Worm (Caenorhabditis elegans) whole organism, mixed stage, embryonic: ENCODE data around the gene F26F12.8.

Experiments used
- M03D4.4 ChIP-seq: sonication (generic microtip); optimal IDR thresholded peaks from 2 replicates; lab custom pipeline; 2017; ENCODE audit warnings: mild to moderate bottlenecking, missing genetic modification characterization, missing compliant biosample characterization
- bed-3 ChIP-seq: fragments of 200-800 bp; sonication (Bioruptor generic); optimal IDR thresholded peaks from 3 replicates; lab custom pipeline; 2018; ENCODE audit warnings: mild to moderate bottlenecking, missing genetic modification characterization, moderate library complexity, missing compliant biosample characterization
- blmp-1 ChIP-seq: fragments of 150-350 bp; optimal IDR thresholded peaks from 2 replicates; lab custom pipeline; 2014; ENCODE audit warnings: missing biosample characterization, missing genetic modification characterization
- ceh-39 ChIP-seq: fragments of 150-350 bp; optimal IDR thresholded peaks from 2 replicates; lab custom pipeline; 2014; ENCODE audit warnings: missing biosample characterization, missing genetic modification characterization
- ceh-43 ChIP-seq: fragments of 200-800 bp; sonication (Bioruptor generic); optimal IDR thresholded peaks from 2 replicates; lab custom pipeline; 2018; ENCODE audit warnings: mild to moderate bottlenecking, missing genetic modification characterization, moderate library complexity, missing compliant biosample characterization
- ceh-83 ChIP-seq: fragments of 200-800 bp; sonication (Bioruptor generic); optimal IDR thresholded peaks from 2 replicates; lab custom pipeline; 2018; ENCODE audit warnings: mild to moderate bottlenecking, missing genetic modification characterization, missing compliant biosample characterization
- ces-1 ChIP-seq: fragments of 150-350 bp; optimal IDR thresholded peaks from 2 replicates; lab custom pipeline; 2014; ENCODE audit warnings: missing biosample characterization, missing genetic modification reagents, missing genetic modification characterization
- cnd-1 ChIP-seq: fragments of 200-800 bp; sonication (Bioruptor generic); optimal IDR thresholded peaks from 2 replicates; lab custom pipeline; 2018; ENCODE audit warnings: mild to moderate bottlenecking, missing genetic modification characterization, missing compliant biosample characterization
- drap-1 ChIP-seq: fragments of 200-800 bp; sonication (Bioruptor generic); optimal IDR thresholded peaks from 3 replicates; lab custom pipeline; 2018; ENCODE audit warnings: mild to moderate bottlenecking, missing genetic modification characterization, missing compliant biosample characterization
- elt-1 ChIP-seq: sonication (generic microtip); optimal IDR thresholded peaks from 2 replicates; lab custom pipeline; 2017; ENCODE audit warnings: missing genetic modification characterization, mild to moderate bottlenecking, missing compliant biosample characterization, antibody characterized with exemption, moderate library complexity, borderline replicate concordance; ENCODE audit not compliant: insufficient read depth
- elt-3 ChIP-seq: fragments of 150-350 bp; optimal IDR thresholded peaks from 2 replicates; lab custom pipeline; 2014; ENCODE audit warnings: missing biosample characterization, missing genetic modification characterization
- flh-1 ChIP-seq: fragments of 200-800 bp; sonication (Bioruptor generic); optimal IDR thresholded peaks from 2 replicates; lab custom pipeline; 2018; ENCODE audit warnings: mild to moderate bottlenecking, missing genetic modification characterization, moderate library complexity, missing compliant biosample characterization
- ham-2 ChIP-seq: fragments of 200-800 bp; sonication (Bioruptor generic); optimal IDR thresholded peaks from 2 replicates; lab custom pipeline; 2018; ENCODE audit warnings: mild to moderate bottlenecking, missing genetic modification characterization, missing compliant biosample characterization
- hlh-1 ChIP-seq: fragments of 150-350 bp; optimal IDR thresholded peaks from 2 replicates; lab custom pipeline; 2014; ENCODE audit warnings: missing biosample characterization, missing genetic modification reagents, missing genetic modification characterization
- lin-32 ChIP-seq: fragments of 200-800 bp; sonication (Bioruptor generic); optimal IDR thresholded peaks from 2 replicates; lab custom pipeline; 2018; ENCODE audit warnings: mild to moderate bottlenecking, missing genetic modification characterization, missing compliant biosample characterization
- mab-5 ChIP-seq: fragments of 150-350 bp; optimal IDR thresholded peaks from 2 replicates; lab custom pipeline; 2014; ENCODE audit warnings: missing biosample characterization, missing genetic modification characterization
- mep-1 ChIP-seq: fragments of 150-350 bp; optimal IDR thresholded peaks from 2 replicates; lab custom pipeline; 2017; ENCODE audit warnings: missing biosample characterization, missing genetic modification reagents, missing genetic modification characterization, inconsistent platforms
- mls-2 ChIP-seq: sonication (generic microtip); optimal IDR thresholded peaks from 2 replicates; lab custom pipeline; 2016; ENCODE audit warnings: mild to moderate bottlenecking, missing genetic modification characterization, moderate library complexity, missing compliant biosample characterization
- nhr-12 ChIP-seq: fragments of 150-350 bp; optimal IDR thresholded peaks from 2 replicates; lab custom pipeline; 2014; ENCODE audit warnings: missing biosample characterization, missing genetic modification characterization
- nhr-2 ChIP-seq: fragments of 150-350 bp; optimal IDR thresholded peaks from 2 replicates; lab custom pipeline; 2014; ENCODE audit warnings: missing biosample characterization, missing genetic modification characterization
- nhr-237 ChIP-seq: fragments of 150-350 bp; optimal IDR thresholded peaks from 2 replicates; lab custom pipeline; 2014; ENCODE audit warnings: missing biosample characterization, missing genetic modification characterization
- nhr-28 ChIP-seq: fragments of 150-350 bp; optimal IDR thresholded peaks from 2 replicates; lab custom pipeline; 2014; ENCODE audit warnings: missing biosample characterization, missing genetic modification characterization
- nhr-76 ChIP-seq: sonication (generic microtip); optimal IDR thresholded peaks from 2 replicates; lab custom pipeline; 2017; ENCODE audit warnings: missing biosample characterization, missing genetic modification characterization
- pha-4 ChIP-seq: fragments of 150-350 bp; optimal IDR thresholded peaks from 2 replicates; lab custom pipeline; 2018; ENCODE audit warnings: missing biosample characterization, missing genetic modification reagents, missing genetic modification characterization
- sem-2 ChIP-seq: fragments of 200-800 bp; sonication (Bioruptor generic); optimal IDR thresholded peaks from 2 replicates; lab custom pipeline; 2018; ENCODE audit warnings: mild to moderate bottlenecking, missing genetic modification characterization, missing compliant biosample characterization
- snpc-4 ChIP-seq: fragments of 150-350 bp; optimal IDR thresholded peaks from 2 replicates; lab custom pipeline; 2014; ENCODE audit warnings: missing biosample characterization, missing genetic modification characterization
- sptf-1 ChIP-seq: sonication (generic microtip); optimal IDR thresholded peaks from 2 replicates; lab custom pipeline; 2017; ENCODE audit warnings: mild to moderate bottlenecking, missing genetic modification characterization, moderate library complexity, missing compliant biosample characterization
- unc-120 ChIP-seq: sonication (generic microtip); optimal IDR thresholded peaks from 2 replicates; lab custom pipeline; 2017; ENCODE audit warnings: missing genetic modification characterization, missing compliant biosample characterization; ENCODE audit not compliant: poor library complexity, severe bottlenecking
- unc-39 ChIP-seq: fragments of 150-350 bp; optimal IDR thresholded peaks from 2 replicates; lab custom pipeline; 2014; ENCODE audit warnings: missing biosample characterization, missing genetic modification characterization
- unc-62 ChIP-seq: fragments of 150-350 bp; optimal IDR thresholded peaks from 2 replicates; lab custom pipeline; 2014; ENCODE audit warnings: missing biosample characterization, missing genetic modification reagents, missing genetic modification characterization
- zip-8 ChIP-seq: fragments of 150-350 bp; optimal IDR thresholded peaks from 2 replicates; lab custom pipeline; 2014; ENCODE audit warnings: missing biosample characterization, missing genetic modification characterization
- ztf-11 ChIP-seq: fragments of 150-350 bp; optimal IDR thresholded peaks from 2 replicates; lab custom pipeline; 2014; ENCODE audit warnings: missing biosample characterization, missing genetic modification characterization

Gene F26F12.8

ce11 chrV:5862479-5863188 lies at the start of gene F26F12.8:
Gene F26F12.8 (minus strand): TSS chrV:5862529.
- TF ChIP-seq zip-8 (tag; lab: Kevin White, UChicago), result no peak
- TF ChIP-seq sem-2 (GFP tag; lab: Kevin White, UChicago), result no peak
- TF ChIP-seq flh-1 (GFP tag; lab: Kevin White, UChicago), result no peak
- TF ChIP-seq unc-62 (GFP tag; lab: Kevin White, UChicago), result no peak

ce11 chrV:5907090-5907489 lies 44.8 kb upstream of the F26F12.8 start, which contains the start of gene C04E6.4:
Gene C04E6.4 (plus strand): TSS chrV:5907390.
- TF ChIP-seq nhr-76 (tag; lab: Kevin White, UChicago) (no peak), hlh-1 (tag; lab: Kevin White, UChicago) (no peak), drap-1 (GFP tag; lab: Kevin White, UChicago) (no peak), sptf-1 (no peak), pha-4 (tag; lab: Kevin White, UChicago) (no peak), mep-1 (tag; lab: Kevin White, UChicago) (no peak), sem-2 (GFP tag; lab: Kevin White, UChicago) (no peak), ceh-43 (no peak), M03D4.4 (tag; lab: Kevin White, UChicago) (no peak), lin-32 (no peak), elt-3 (tag; lab: Kevin White, UChicago) (no peak), mab-5 (tag; lab: Kevin White, UChicago) (no peak), snpc-4 (no peak), mls-2 (no peak), unc-62 (GFP tag; lab: Kevin White, UChicago) (no peak), nhr-12 (tag; lab: Kevin White, UChicago) (no peak), ztf-11 (no peak)

ce11 chrV:5906252-5906651 lies 43.9 kb upstream of the F26F12.8 start, which contains the start of gene srd-15:
Gene srd-15 (minus strand): TSS chrV:5906352.
- TF ChIP-seq nhr-28 (tag; lab: Kevin White, UChicago), result no peak
- TF ChIP-seq mls-2, result no peak

ce11 chrV:5901833-5902232 lies 39.5 kb upstream of the F26F12.8 start, which contains the start of gene C04E6.5:
Gene C04E6.5 (plus strand): TSS chrV:5902133.
- TF ChIP-seq pha-4 (tag; lab: Kevin White, UChicago) (no peak), snpc-4 (no peak), ceh-43 (no peak), nhr-76 (tag; lab: Kevin White, UChicago) (no peak), M03D4.4 (tag; lab: Kevin White, UChicago) (no peak), blmp-1 (tag; lab: Kevin White, UChicago) (no peak), zip-8 (tag; lab: Kevin White, UChicago) (no peak)
- TF ChIP-seq, all 35 proteins: peak for 0

- TF ChIP-seq blmp-1 (tag; lab: Kevin White, UChicago) (no peak), ham-2 (GFP tag; lab: Kevin White, UChicago) (no peak), flh-1 (GFP tag; lab: Kevin White, UChicago) (no peak), snpc-4 (no peak), ceh-83 (GFP tag; lab: Kevin White, UChicago) (no peak), pha-4 (tag; lab: Kevin White, UChicago) (no peak), ztf-11 (no peak), ceh-43 (no peak), cnd-1 (tag; lab: Kevin White, UChicago) (no peak), unc-39 (tag; lab: Kevin White, UChicago) (no peak)
- TF ChIP-seq, all 35 proteins: peak for 0
Observed at ce11 chrV:5899940-5900339, 37.6 kb upstream of the F26F12.8 start, which contains the start of gene srd-16. Gene srd-16 (minus strand): TSS chrV:5900040.

- TF ChIP-seq zip-8 (tag; lab: Kevin White, UChicago) (no peak), lin-32 (no peak), bed-3 (GFP tag; lab: Kevin White, UChicago) (no peak), hlh-1 (tag; lab: Kevin White, UChicago) (no peak), unc-39 (tag; lab: Kevin White, UChicago) (no peak), ceh-43 (no peak), blmp-1 (tag; lab: Kevin White, UChicago) (no peak), ces-1 (no peak), elt-1 (tag; lab: Kevin White, UChicago) (no peak), ztf-11 (no peak), unc-120 (no peak), nhr-2 (tag; lab: Kevin White, UChicago) (no peak), ceh-39 (tag; lab: Kevin White, UChicago) (no peak), nhr-237 (tag; lab: Kevin White, UChicago) (no peak), pha-4 (tag; lab: Kevin White, UChicago) (no peak), cnd-1 (tag; lab: Kevin White, UChicago) (no peak), M03D4.4 (tag; lab: Kevin White, UChicago) (no peak)
Observed at ce11 chrV:5895021-5895420, 32.7 kb upstream of the F26F12.8 start, which contains the start of gene grd-9. Gene grd-9 (plus strand): TSS chrV:5895321.
